Fruit fly (Drosophila melanogaster) whole organism, embryonic: ENCODE results near the gene CG11600.

Experiments used
- Ada2b ChIP-seq: fragments of 200-800 bp; sonication (Bioruptor generic); IDR thresholded peaks from 2 replicates; pipeline ENCODE4 v1.3.6; 2022; ENCODE audit warnings: missing biosample characterization, missing genetic modification characterization
- BEAF-32 ChIP-seq: fragments of 200-800 bp; sonication (Bioruptor generic); optimal IDR thresholded peaks from 3 replicates; lab custom pipeline; 2017; ENCODE audit warnings: missing biosample characterization, missing genetic modification characterization, mild to moderate bottlenecking, moderate library complexity, missing genetic modification reagents
- CG10366 ChIP-seq: fragments of 200-800 bp; sonication (Bioruptor generic); IDR thresholded peaks from 2 replicates; pipeline ENCODE4 v1.3.6; 2022; ENCODE audit warnings: missing biosample characterization, missing genetic modification characterization
- CG11093 ChIP-seq: fragments of 200-800 bp; sonication (Bioruptor generic); IDR thresholded peaks from 3 replicates; pipeline ENCODE4 v1.3.6; 2022; ENCODE audit warnings: missing biosample characterization, missing genetic modification characterization
- CG11696 ChIP-seq: fragments of 200-800 bp; sonication (Bioruptor generic); IDR thresholded peaks from 2 replicates; pipeline ENCODE4 v1.3.6; 2022; ENCODE audit warnings: missing biosample characterization, missing genetic modification characterization
- CG11723 ChIP-seq: fragments of 200-800 bp; sonication (Bioruptor generic); optimal IDR thresholded peaks from 2 replicates; lab custom pipeline; 2017; ENCODE audit warnings: missing biosample characterization, mild to moderate bottlenecking, missing genetic modification characterization
- CG12659 ChIP-seq: fragments of 200-800 bp; sonication (Bioruptor generic); optimal IDR thresholded peaks from 3 replicates; lab custom pipeline; 2017; ENCODE audit warnings: mild to moderate bottlenecking, missing biosample characterization, missing genetic modification reagents, missing genetic modification characterization
- CG15011 ChIP-seq: fragments of 200-800 bp; sonication (Bioruptor generic); optimal IDR thresholded peaks from 3 replicates; lab custom pipeline; 2018; ENCODE audit warnings: missing biosample characterization, mild to moderate bottlenecking, missing genetic modification characterization
- CG15601 ChIP-seq: fragments of 200-800 bp; sonication (Bioruptor generic); optimal IDR thresholded peaks from 3 replicates; lab custom pipeline; 2019; ENCODE audit warnings: missing biosample characterization, mild to moderate bottlenecking, missing genetic modification characterization, moderate library complexity
- CG17612 ChIP-seq: fragments of 200-800 bp; sonication (Bioruptor generic); IDR thresholded peaks from 2 replicates; pipeline ENCODE4 v1.3.6; 2022; ENCODE audit warnings: missing biosample characterization, missing genetic modification characterization
- CG18011 ChIP-seq: fragments of 200-800 bp; sonication (Bioruptor generic); optimal IDR thresholded peaks from 2 replicates; lab custom pipeline; 2017; ENCODE audit warnings: missing biosample characterization, missing genetic modification characterization, mild to moderate bottlenecking, moderate library complexity, missing genotype
- CG43689 ChIP-seq: fragments of 200-800 bp; sonication (Bioruptor generic); IDR thresholded peaks from 2 replicates; pipeline ENCODE4 v1.3.6; 2022; ENCODE audit warnings: missing biosample characterization, missing genetic modification characterization
- CG6175 ChIP-seq: fragments of 200-800 bp; sonication (Bioruptor generic); IDR thresholded peaks from 3 replicates; pipeline ENCODE4 v1.3.6; 2022; ENCODE audit warnings: missing biosample characterization, missing genetic modification characterization
- CG6272 ChIP-seq: fragments of 200-800 bp; sonication (Bioruptor generic); IDR thresholded peaks from 2 replicates; pipeline ENCODE4 v1.3.6; 2022; ENCODE audit warnings: missing biosample characterization, missing genetic modification characterization
- CG6683 ChIP-seq: fragments of 200-800 bp; sonication (Bioruptor generic); optimal IDR thresholded peaks from 2 replicates; lab custom pipeline; 2017; ENCODE audit warnings: missing biosample characterization, mild to moderate bottlenecking, missing genetic modification characterization, missing genetic modification reagents
- CG9609 ChIP-seq: fragments of 200-800 bp; sonication (Bioruptor generic); optimal IDR thresholded peaks from 3 replicates; lab custom pipeline; 2016; ENCODE audit warnings: missing biosample characterization, missing genetic modification characterization
- CG9797 ChIP-seq: fragments of 200-800 bp; sonication (Bioruptor generic); optimal IDR thresholded peaks from 3 replicates; lab custom pipeline; 2018; ENCODE audit warnings: missing biosample characterization, mild to moderate bottlenecking, missing genetic modification characterization
- CG9876 ChIP-seq: fragments of 200-800 bp; sonication (Bioruptor generic); optimal IDR thresholded peaks from 2 replicates; lab custom pipeline; 2016; ENCODE audit warnings: missing biosample characterization, missing genetic modification characterization
- CoRest ChIP-seq: fragments of 200-800 bp; sonication (Bioruptor generic); optimal IDR thresholded peaks from 3 replicates; lab custom pipeline; 2018; ENCODE audit warnings: missing biosample characterization, mild to moderate bottlenecking, missing genetic modification characterization, moderate library complexity
- E2f1 ChIP-seq: fragments of 200-800 bp; sonication (Bioruptor generic); IDR thresholded peaks from 2 replicates; pipeline ENCODE4 v1.3.6; 2022; ENCODE audit warnings: missing biosample characterization, missing genetic modification characterization
- E2f2 ChIP-seq: fragments of 200-800 bp; sonication (Bioruptor generic); IDR thresholded peaks from 2 replicates; pipeline ENCODE4 v1.3.6; 2022; ENCODE audit warnings: missing biosample characterization, missing genetic modification characterization
- ERR ChIP-seq: fragments of 200-800 bp; sonication (Bioruptor generic); optimal IDR thresholded peaks from 2 replicates; lab custom pipeline; 2016; ENCODE audit warnings: missing biosample characterization, missing genetic modification characterization
- Ets65A ChIP-seq: fragments of 200-800 bp; sonication (Bioruptor generic); peaks from one replicate; lab custom pipeline; 2016; ENCODE audit warnings: missing biosample characterization, missing genetic modification characterization
- Gug ChIP-seq: fragments of 200-800 bp; sonication (Bioruptor generic); IDR thresholded peaks from 4 replicates; pipeline ENCODE4 v1.3.6; 2022; ENCODE audit warnings: missing biosample characterization, missing genetic modification characterization
- Hey ChIP-seq: fragments of 200-800 bp; sonication (Bioruptor generic); optimal IDR thresholded peaks from 3 replicates; lab custom pipeline; 2018; ENCODE audit warnings: missing biosample characterization, mild to moderate bottlenecking, missing genetic modification characterization
- Nf-YC ChIP-seq: fragments of 200-800 bp; optimal IDR thresholded peaks from 3 replicates; lab custom pipeline; 2019; ENCODE audit warnings: missing biosample characterization, mild to moderate bottlenecking, missing genetic modification characterization, moderate library complexity
- Oaz ChIP-seq: fragments of 200-800 bp; sonication (Bioruptor generic); IDR thresholded peaks from 2 replicates; pipeline ENCODE4 v1.3.6; 2022; ENCODE audit warnings: missing biosample characterization, missing genetic modification characterization
- Pdp1 ChIP-seq, 2 experiments: fragments of 200-800 bp; sonication (Bioruptor generic); optimal IDR thresholded peaks; 3 replicates each; lab custom pipeline; 2016; ENCODE audit warnings: missing biosample characterization in 2 of 2, missing genetic modification characterization in 2 of 2, mild to moderate bottlenecking in 1 of 2, moderate library complexity in 1 of 2
- Usf ChIP-seq: fragments of 200-800 bp; sonication (Bioruptor generic); optimal IDR thresholded peaks from 2 replicates; lab custom pipeline; 2017; ENCODE audit warnings: missing genotype, missing biosample characterization, missing genetic modification characterization
- ab ChIP-seq: fragments of 200-800 bp; sonication (Bioruptor generic); optimal IDR thresholded peaks from 2 replicates; lab custom pipeline; 2016; ENCODE audit warnings: missing biosample characterization, missing genetic modification characterization
- abd-A ChIP-seq: fragments of 200-800 bp; sonication (Bioruptor generic); optimal IDR thresholded peaks from 3 replicates; lab custom pipeline; 2019; ENCODE audit warnings: missing biosample characterization, mild to moderate bottlenecking, missing genetic modification characterization, moderate library complexity
- ac ChIP-seq: fragments of 200-800 bp; sonication (Bioruptor generic); optimal IDR thresholded peaks from 3 replicates; lab custom pipeline; 2017; ENCODE audit warnings: missing biosample characterization, mild to moderate bottlenecking, missing genetic modification characterization
- ase ChIP-seq: fragments of 200-800 bp; sonication (Bioruptor generic); IDR thresholded peaks from 3 replicates; pipeline ENCODE4 v1.3.6; 2022; ENCODE audit warnings: missing biosample characterization, missing genetic modification characterization
- bbx ChIP-seq: fragments of 200-800 bp; sonication (Bioruptor generic); IDR thresholded peaks from 2 replicates; pipeline ENCODE4 v1.3.6; 2022; ENCODE audit warnings: missing biosample characterization, missing genetic modification characterization; ENCODE audit not compliant: partially characterized antibody
- dan ChIP-seq: fragments of 200-800 bp; sonication (Bioruptor generic); IDR thresholded peaks from 2 replicates; pipeline ENCODE4 v1.3.6; 2022; ENCODE audit warnings: missing biosample characterization, missing genetic modification characterization
- dmrt99B ChIP-seq: fragments of 200-800 bp; sonication (Bioruptor generic); optimal IDR thresholded peaks from 2 replicates; lab custom pipeline; 2018; ENCODE audit warnings: missing biosample characterization, mild to moderate bottlenecking, missing genetic modification characterization, moderate library complexity
- lilli ChIP-seq: fragments of 200-800 bp; sonication (Bioruptor generic); optimal IDR thresholded peaks from 3 replicates; lab custom pipeline; 2016; ENCODE audit warnings: missing biosample characterization, missing genetic modification characterization
- nau ChIP-seq: fragments of 200-800 bp; sonication (Bioruptor generic); optimal IDR thresholded peaks from 3 replicates; lab custom pipeline; 2017; ENCODE audit warnings: missing biosample characterization, mild to moderate bottlenecking, missing genetic modification characterization, missing genetic modification reagents
- phol ChIP-seq: fragments of 200-800 bp; sonication (Bioruptor generic); optimal IDR thresholded peaks from 3 replicates; lab custom pipeline; 2018; ENCODE audit warnings: missing biosample characterization, mild to moderate bottlenecking, missing genetic modification characterization, moderate library complexity
- pita ChIP-seq: fragments of 200-800 bp; sonication (Bioruptor generic); optimal IDR thresholded peaks from 2 replicates; lab custom pipeline; 2017; ENCODE audit warnings: missing biosample characterization, mild to moderate bottlenecking, missing genetic modification characterization
- pzg ChIP-seq: fragments of 200-800 bp; sonication (Bioruptor generic); optimal IDR thresholded peaks from 3 replicates; lab custom pipeline; 2018; ENCODE audit warnings: missing biosample characterization, mild to moderate bottlenecking, missing genetic modification characterization, moderate library complexity
- row ChIP-seq: fragments of 200-800 bp; sonication (Bioruptor generic); IDR thresholded peaks from 3 replicates; pipeline ENCODE4 v1.3.6; 2022; ENCODE audit warnings: missing biosample characterization, missing genetic modification characterization
- sima ChIP-seq: fragments of 200-800 bp; sonication (Bioruptor generic); optimal IDR thresholded peaks from 2 replicates; lab custom pipeline; 2016; ENCODE audit warnings: missing biosample characterization, missing genetic modification characterization
- sna ChIP-seq: fragments of 200-800 bp; sonication (Bioruptor generic); IDR thresholded peaks from 2 replicates; pipeline ENCODE4 v1.3.6; 2022; ENCODE audit warnings: missing biosample characterization, missing genetic modification characterization; ENCODE audit not compliant: partially characterized antibody
- ssp ChIP-seq: fragments of 200-800 bp; sonication (Bioruptor generic); IDR thresholded peaks from 2 replicates; pipeline ENCODE4 v1.3.6; 2022; ENCODE audit warnings: missing biosample characterization, missing genetic modification characterization
- stwl ChIP-seq: fragments of 200-800 bp; sonication (Bioruptor generic); optimal IDR thresholded peaks from 3 replicates; lab custom pipeline; 2018; ENCODE audit warnings: missing biosample characterization, mild to moderate bottlenecking, missing genetic modification characterization, moderate library complexity
- tio ChIP-seq: fragments of 200-800 bp; sonication (Bioruptor generic); optimal IDR thresholded peaks from 2 replicates; lab custom pipeline; 2017; ENCODE audit warnings: missing biosample characterization, missing genetic modification characterization, inconsistent platforms
- vfl ChIP-seq: fragments of 200-800 bp; sonication (Bioruptor generic); optimal IDR thresholded peaks from 2 replicates; lab custom pipeline; 2016; ENCODE audit warnings: missing biosample characterization, missing genetic modification characterization
- zen ChIP-seq: fragments of 200-800 bp; sonication (Bioruptor generic); optimal IDR thresholded peaks from 3 replicates; lab custom pipeline; 2018; ENCODE audit warnings: missing biosample characterization, mild to moderate bottlenecking, missing genetic modification characterization, moderate library complexity

Gene CG11600

dm6 chr3R:12653511-12654252 lies 17.3 kb downstream of the CG11600 start (continued):
- TF ChIP-seq phol (peak; percentile 86), Ets65A (GFP tag; lab: Kevin White, UChicago) (peak; percentile 96), sna (GFP tag; lab: Robert Waterston, UW) (0 out of 2 replicates have a peak, but pooled peaks have one; percentile 41), bbx (GFP tag; lab: Robert Waterston, UW) (no peak), CG15011 (GFP tag; lab: Kevin White, UChicago) (peak; percentile 74), Ada2b (GFP tag; lab: Robert Waterston, UW) (peak; percentile 77), CG6683 (no peak), E2f1 (GFP tag; lab: Robert Waterston, UW) (peak; percentile 74), dan (no peak), CG15601 (tag; lab: Kevin White, UChicago) (peak; percentile 69), CG11723 (GFP tag; lab: Kevin White, UChicago) (peak; percentile 85), nau (GFP tag; lab: Kevin White, UChicago) (peak; percentile 79), tio (GFP tag; lab: Kevin White, UChicago) (peak; percentile 77), row (GFP tag; lab: Robert Waterston, UW) (peak; percentile 81), Usf (GFP tag; lab: Kevin White, UChicago) (peak; percentile 51), lilli (GFP tag; lab: Kevin White, UChicago) (peak; percentile 71), CG17612 (peak; percentile 64; the same call in 1 of the 2 replicates), CG9797 (no peak), Oaz (GFP tag; lab: Robert Waterston, UW) (peak; percentile 72), CoRest (tag; lab: Kevin White, UChicago) (peak; percentile 91), sima (peak; percentile 55), Pdp1 (GFP tag; optimal IDR thresholded peaks at IDR 0.05; lab: Kevin White, UChicago) (peak; percentile 81 to 99), pita (GFP tag; lab: Kevin White, UChicago) (no peak), BEAF-32 (GFP tag; lab: Kevin White, UChicago) (no peak), Gug (GFP tag; lab: Robert Waterston, UW) (peak; percentile 81), Hey (no peak), ab (peak; percentile 27), E2f2 (GFP tag; lab: Robert Waterston, UW) (peak; percentile 57), CG43689 (peak; percentile 49), zen (tag; lab: Kevin White, UChicago) (peak; percentile 28), CG18011 (GFP tag; lab: Kevin White, UChicago) (peak; percentile 60), CG12659 (GFP tag; lab: Kevin White, UChicago) (peak; percentile 90), dmrt99B (tag; lab: Kevin White, UChicago) (peak; percentile 94), Nf-YC (peak; percentile 58), ERR (GFP tag; lab: Kevin White, UChicago) (peak; percentile 66), abd-A (tag; lab: Kevin White, UChicago) (peak; percentile 61), ase (GFP tag; lab: Robert Waterston, UW) (peak; percentile 74), CG6272 (peak; percentile 71), ac (GFP tag; lab: Kevin White, UChicago) (no peak), CG11093 (GFP tag; lab: Robert Waterston, UW) (peak; percentile 81), vfl (peak; percentile 45), CG11696 (GFP tag; lab: Robert Waterston, UW) (0 out of 2 replicates have a peak, but pooled peaks have one; percentile 46), CG6175 (GFP tag; lab: Robert Waterston, UW) (peak; percentile 8; the same call in 1 of the 3 replicates), CG10366 (GFP tag; lab: Robert Waterston, UW) (peak; percentile 81), stwl (tag; lab: Kevin White, UChicago) (no peak), pzg (GFP tag; lab: Kevin White, UChicago) (no peak), CG9876 (GFP tag; lab: Kevin White, UChicago) (peak; percentile 59), ssp (GFP tag; lab: Robert Waterston, UW) (peak; percentile 69), CG9609 (GFP tag; lab: Kevin White, UChicago) (peak; percentile 84)
